Fruit fly (Drosophila melanogaster) whole organism, embryonic: ENCODE measurements around the gene CG5850.

ENCODE experiments used
- Awh ChIP-seq: fragments of 200-800 bp; sonication (Bioruptor generic); IDR thresholded peaks from 2 replicates; pipeline ENCODE4, ENCODE4 v1.3.6; 2022; ENCODE audit warnings: missing biosample characterization, missing genetic modification characterization
- Bgb ChIP-seq: fragments of 200-800 bp; sonication (Bioruptor generic); IDR thresholded peaks from 2 replicates; pipeline ENCODE4 v1.3.6; 2022; ENCODE audit warnings: missing biosample characterization, missing genetic modification characterization; ENCODE audit not compliant: partially characterized antibody
- Bteb2 ChIP-seq: fragments of 200-800 bp; sonication (Bioruptor generic); optimal IDR thresholded peaks from 2 replicates; lab custom pipeline; 2016; ENCODE audit warnings: missing biosample characterization, missing genetic modification characterization
- CG12155 ChIP-seq: fragments of 200-800 bp; sonication (Bioruptor generic); optimal IDR thresholded peaks from 3 replicates; lab custom pipeline; 2016; ENCODE audit warnings: missing biosample characterization, missing genetic modification characterization
- CG13287 ChIP-seq: fragments of 200-800 bp; sonication (Bioruptor generic); IDR thresholded peaks from 2 replicates; pipeline ENCODE4 v1.3.6; 2022; ENCODE audit warnings: missing biosample characterization, missing genetic modification characterization; ENCODE audit not compliant: partially characterized antibody
- CG15696 ChIP-seq: fragments of 200-800 bp; sonication (Bioruptor generic); optimal IDR thresholded peaks from 2 replicates; lab custom pipeline; 2019; ENCODE audit warnings: missing biosample characterization, mild to moderate bottlenecking, missing genetic modification characterization, moderate library complexity
- CG17186 ChIP-seq: fragments of 200-800 bp; sonication (Bioruptor generic); optimal IDR thresholded peaks from 3 replicates; lab custom pipeline; 2017; ENCODE audit warnings: missing biosample characterization, missing genetic modification reagents, missing genetic modification characterization
- CG17385 ChIP-seq: fragments of 200-800 bp; sonication (Bioruptor generic); optimal IDR thresholded peaks from 3 replicates; lab custom pipeline; 2018; ENCODE audit warnings: missing biosample characterization, mild to moderate bottlenecking, missing genetic modification characterization
- CG18476 ChIP-seq: fragments of 200-800 bp; sonication (Bioruptor generic); optimal IDR thresholded peaks from 2 replicates; lab custom pipeline; 2016; ENCODE audit warnings: missing biosample characterization, mild to moderate bottlenecking, missing genetic modification characterization
- CG18619 ChIP-seq: fragments of 200-800 bp; sonication (Bioruptor generic); optimal IDR thresholded peaks from 3 replicates; lab custom pipeline; 2017; ENCODE audit warnings: missing biosample characterization, mild to moderate bottlenecking, missing genetic modification characterization
- CG2875 ChIP-seq: fragments of 200-800 bp; sonication (Bioruptor generic); optimal IDR thresholded peaks from 2 replicates; lab custom pipeline; 2017; ENCODE audit warnings: missing biosample characterization, mild to moderate bottlenecking, missing genetic modification characterization, missing genetic modification reagents
- CG30403 ChIP-seq: fragments of 200-800 bp; sonication (Bioruptor generic); optimal IDR thresholded peaks from 3 replicates; lab custom pipeline; 2016; ENCODE audit warnings: missing biosample characterization, missing genetic modification characterization
- CG31365 ChIP-seq: fragments of 200-800 bp; sonication (Bioruptor generic); optimal IDR thresholded peaks from 2 replicates; lab custom pipeline; 2018; ENCODE audit warnings: missing biosample characterization, mild to moderate bottlenecking, missing genetic modification characterization
- CG32772 ChIP-seq: fragments of 200-800 bp; sonication (Bioruptor generic); IDR thresholded peaks from 2 replicates; pipeline ENCODE4 v1.3.6; 2022; ENCODE audit warnings: missing biosample characterization, missing genetic modification characterization
- CG34224 ChIP-seq: fragments of 200-800 bp; sonication (Bioruptor generic); IDR thresholded peaks from 3 replicates; pipeline ENCODE4 v1.3.6; 2022; ENCODE audit warnings: missing biosample characterization, missing genetic modification characterization; ENCODE audit not compliant: partially characterized antibody
- CG4707 ChIP-seq: fragments of 200-800 bp; sonication (Bioruptor generic); optimal IDR thresholded peaks from 2 replicates; lab custom pipeline; 2018; ENCODE audit warnings: missing biosample characterization, mild to moderate bottlenecking, missing genetic modification characterization, moderate library complexity
- CG6791 ChIP-seq: fragments of 200-800 bp; sonication (Bioruptor generic); IDR thresholded peaks from 3 replicates; pipeline ENCODE4 v1.3.6; 2022; ENCODE audit warnings: missing biosample characterization, missing genetic modification characterization; ENCODE audit not compliant: partially characterized antibody
- CG7556 ChIP-seq: fragments of 200-800 bp; sonication (Bioruptor generic); optimal IDR thresholded peaks from 2 replicates; lab custom pipeline; 2017; ENCODE audit warnings: missing biosample characterization, mild to moderate bottlenecking, missing genetic modification characterization
- CG8765 ChIP-seq: fragments of 200-800 bp; sonication (Bioruptor generic); IDR thresholded peaks from 2 replicates; pipeline ENCODE4 v1.3.6; 2022; ENCODE audit warnings: missing biosample characterization, missing genetic modification characterization
- CG9609 ChIP-seq: fragments of 200-800 bp; sonication (Bioruptor generic); optimal IDR thresholded peaks from 3 replicates; lab custom pipeline; 2016; ENCODE audit warnings: missing biosample characterization, missing genetic modification characterization
- ERR ChIP-seq: fragments of 200-800 bp; sonication (Bioruptor generic); optimal IDR thresholded peaks from 2 replicates; lab custom pipeline; 2016; ENCODE audit warnings: missing biosample characterization, missing genetic modification characterization
- Fer3 ChIP-seq: fragments of 200-800 bp; sonication (Bioruptor generic); optimal IDR thresholded peaks from 2 replicates; lab custom pipeline; 2018; ENCODE audit warnings: missing biosample characterization, mild to moderate bottlenecking, missing genetic modification characterization, moderate library complexity
- Kr ChIP-seq: fragments of 200-800 bp; sonication (Bioruptor generic); optimal IDR thresholded peaks from 2 replicates; lab custom pipeline; 2017; ENCODE audit warnings: missing biosample characterization, mild to moderate bottlenecking, missing genetic modification characterization
- MTF-1 ChIP-seq: fragments of 200-800 bp; sonication (Bioruptor generic); optimal IDR thresholded peaks from 2 replicates; lab custom pipeline; 2018; ENCODE audit warnings: missing biosample characterization, mild to moderate bottlenecking, missing genetic modification characterization, borderline replicate concordance
- al ChIP-seq: fragments of 200-800 bp; sonication (Bioruptor generic); IDR thresholded peaks from 2 replicates; pipeline ENCODE4 v1.3.6; 2022; ENCODE audit warnings: missing biosample characterization, missing genetic modification characterization
- cato ChIP-seq: fragments of 200-800 bp; sonication (Bioruptor generic); optimal IDR thresholded peaks from 2 replicates; lab custom pipeline; 2016; ENCODE audit warnings: missing biosample characterization, missing genetic modification characterization, borderline replicate concordance
- dan ChIP-seq: fragments of 200-800 bp; sonication (Bioruptor generic); IDR thresholded peaks from 2 replicates; pipeline ENCODE4 v1.3.6; 2022; ENCODE audit warnings: missing biosample characterization, missing genetic modification characterization
- eve ChIP-seq, 2 experiments: fragments of >200 bp; optimal IDR thresholded peaks; 2 replicates each; lab custom pipeline; 2017; ENCODE audit warnings: missing biosample characterization in 2 of 2, missing genetic modification characterization in 2 of 2
- gcm ChIP-seq: fragments of 200-800 bp; sonication (Bioruptor generic); optimal IDR thresholded peaks from 2 replicates; lab custom pipeline; 2019; ENCODE audit warnings: missing biosample characterization, mild to moderate bottlenecking, missing genetic modification characterization, moderate library complexity
- gem ChIP-seq: fragments of 200-800 bp; sonication (Bioruptor generic); optimal IDR thresholded peaks from 2 replicates; lab custom pipeline; 2019; ENCODE audit warnings: missing biosample characterization, mild to moderate bottlenecking, missing genetic modification characterization, moderate library complexity
- gsb-n ChIP-seq: fragments of 200-800 bp; sonication (Bioruptor generic); optimal IDR thresholded peaks from 3 replicates; lab custom pipeline; 2018; ENCODE audit warnings: missing biosample characterization, mild to moderate bottlenecking, missing genetic modification characterization
- ham ChIP-seq: fragments of 200-800 bp; sonication (Bioruptor generic); IDR thresholded peaks from 2 replicates; pipeline ENCODE4 v1.3.6; 2022; ENCODE audit warnings: missing biosample characterization, missing genetic modification characterization
- jumu ChIP-seq: fragments of 200-800 bp; sonication (Bioruptor generic); optimal IDR thresholded peaks from 3 replicates; lab custom pipeline; 2016; ENCODE audit warnings: missing biosample characterization, missing genetic modification characterization
- luna ChIP-seq: fragments of 200-800 bp; sonication (Bioruptor generic); optimal IDR thresholded peaks from 2 replicates; lab custom pipeline; 2016; ENCODE audit warnings: missing biosample characterization, missing genetic modification characterization
- nau ChIP-seq: fragments of 200-800 bp; sonication (Bioruptor generic); optimal IDR thresholded peaks from 3 replicates; lab custom pipeline; 2017; ENCODE audit warnings: missing biosample characterization, mild to moderate bottlenecking, missing genetic modification characterization, missing genetic modification reagents
- peb ChIP-seq: fragments of 200-800 bp; sonication (Bioruptor generic); IDR thresholded peaks from 2 replicates; pipeline ENCODE4 v1.3.6; 2022; ENCODE audit warnings: missing biosample characterization, missing genetic modification characterization
- ro ChIP-seq: fragments of 200-800 bp; sonication (Bioruptor generic); IDR thresholded peaks from 2 replicates; pipeline ENCODE4 v1.3.6; 2022; ENCODE audit warnings: missing biosample characterization, missing genetic modification characterization
- salm ChIP-seq: fragments of 200-800 bp; sonication (Bioruptor generic); optimal IDR thresholded peaks from 2 replicates; lab custom pipeline; 2018; ENCODE audit warnings: missing biosample characterization, mild to moderate bottlenecking, missing genetic modification characterization
- schlank ChIP-seq: fragments of 200-800 bp; sonication (Bioruptor generic); optimal IDR thresholded peaks from 2 replicates; lab custom pipeline; 2018; ENCODE audit warnings: missing biosample characterization, mild to moderate bottlenecking, missing genetic modification characterization
- so ChIP-seq: fragments of 200-800 bp; sonication (Bioruptor generic); IDR thresholded peaks from 3 replicates; pipeline ENCODE4 v1.3.6; 2022; ENCODE audit warnings: missing biosample characterization, missing genetic modification characterization
- ssp ChIP-seq: fragments of 200-800 bp; sonication (Bioruptor generic); IDR thresholded peaks from 2 replicates; pipeline ENCODE4 v1.3.6; 2022; ENCODE audit warnings: missing biosample characterization, missing genetic modification characterization
- stc ChIP-seq: fragments of 200-800 bp; sonication (Bioruptor generic); IDR thresholded peaks from 2 replicates; pipeline ENCODE4 v1.3.6; 2022; ENCODE audit warnings: missing biosample characterization, missing genetic modification characterization
- tin ChIP-seq: fragments of 200-800 bp; sonication (Bioruptor generic); optimal IDR thresholded peaks from 3 replicates; lab custom pipeline; 2016; ENCODE audit warnings: missing biosample characterization, missing genetic modification characterization
- tx ChIP-seq: fragments of 200-800 bp; sonication (Bioruptor generic); optimal IDR thresholded peaks from 2 replicates; lab custom pipeline; 2016; ENCODE audit warnings: missing biosample characterization, missing genetic modification characterization
- usp ChIP-seq: fragments of >200 bp; optimal IDR thresholded peaks from 2 replicates; lab custom pipeline; 2017; ENCODE audit warnings: missing biosample characterization, missing genetic modification characterization
- z ChIP-seq: fragments of 200-800 bp; sonication (Bioruptor generic); IDR thresholded peaks from 3 replicates; pipeline ENCODE4 v1.3.6; 2022; ENCODE audit warnings: missing biosample characterization, missing genetic modification characterization
- zfh2 ChIP-seq: fragments of 200-800 bp; sonication (Bioruptor generic); optimal IDR thresholded peaks from 2 replicates; lab custom pipeline; 2016; ENCODE audit warnings: missing biosample characterization, missing genetic modification characterization

Gene CG5850

dm6 chr2L:10003593-10003992 is 39.8 kb upstream of the CG5850 start, which contains the start of gene Ndf (continued):
- TF ChIP-seq CG4707 (GFP tag; lab: Kevin White, UChicago): no peak
- TF ChIP-seq jumu: peak; percentile 33
- TF ChIP-seq CG13287: peak; percentile 78
- TF ChIP-seq tx (GFP tag; lab: Kevin White, UChicago): peak; percentile 41
- TF ChIP-seq tin (GFP tag; lab: Kevin White, UChicago): peak; percentile 69
- peak; percentile 71 for TF ChIP-seq CG30403
- TF ChIP-seq ERR (GFP tag; lab: Kevin White, UChicago): peak; percentile 41
- TF ChIP-seq stc (GFP tag; lab: Robert Waterston, UW): peak; percentile 39; the same call in 1 of the 2 replicates
- TF ChIP-seq so: peak; percentile 22; the same call in 1 of the 3 replicates
- peak; percentile 71 for TF ChIP-seq CG34224
- TF ChIP-seq CG15696: peak; percentile 50
- TF ChIP-seq Bgb (GFP tag; lab: Robert Waterston, UW): peak; percentile 87
- no peak for TF ChIP-seq dan
- TF ChIP-seq peb (GFP tag; lab: Robert Waterston, UW): no peak
- TF ChIP-seq CG17186 (GFP tag; lab: Kevin White, UChicago): peak; percentile 76
- TF ChIP-seq Fer3: peak; percentile 34
- TF ChIP-seq Kr (GFP tag; lab: Kevin White, UChicago): no peak
- TF ChIP-seq cato (GFP tag; lab: Kevin White, UChicago): peak; percentile 32
- peak; percentile 71 for TF ChIP-seq gsb-n (tag; lab: Kevin White, UChicago)
- peak; percentile 31 for TF ChIP-seq MTF-1 (GFP tag; lab: Kevin White, UChicago)
- peak; percentile 83 for TF ChIP-seq CG6791 (GFP tag; lab: Robert Waterston, UW)
- TF ChIP-seq ham (GFP tag; lab: Robert Waterston, UW): no peak
- TF ChIP-seq CG9609 (GFP tag; lab: Kevin White, UChicago): peak; percentile 65
- peak; percentile 57 for TF ChIP-seq al
- TF ChIP-seq eve (GFP tag; optimal IDR thresholded peaks at IDR 0.05; lab: Kevin White, UChicago): no peak
- TF ChIP-seq gem (tag; lab: Kevin White, UChicago): peak; percentile 65
- TF ChIP-seq CG2875 (GFP tag; lab: Kevin White, UChicago): peak; percentile 23
- peak; percentile 41 for TF ChIP-seq CG7556 (GFP tag; lab: Kevin White, UChicago)
- TF ChIP-seq ssp: peak; percentile 45
- TF ChIP-seq nau (GFP tag; lab: Kevin White, UChicago): no peak
- TF ChIP-seq CG8765 (GFP tag; lab: Robert Waterston, UW): no peak
- TF ChIP-seq usp: no peak
- peak; percentile 69 for TF ChIP-seq zfh2 (GFP tag; lab: Kevin White, UChicago)
- peak; percentile 43 for TF ChIP-seq CG18476 (GFP tag; lab: Kevin White, UChicago)
- peak; percentile 18 for TF ChIP-seq schlank (tag; lab: Kevin White, UChicago)
- peak; percentile 60 for TF ChIP-seq CG17385 (GFP tag; lab: Kevin White, UChicago)
- no peak for TF ChIP-seq CG31365
- TF ChIP-seq salm (tag; lab: Kevin White, UChicago): no peak
- TF ChIP-seq CG12155: peak; percentile 66
- TF ChIP-seq CG18619 (GFP tag; lab: Kevin White, UChicago): peak; percentile 46
- TF ChIP-seq ro (GFP tag; lab: Robert Waterston, UW): no peak
- TF ChIP-seq Awh: 0 out of 2 replicates have a peak, but pooled peaks have one; percentile 8
- TF ChIP-seq luna: no peak
- no peak for TF ChIP-seq z
- peak; percentile 68 for TF ChIP-seq CG32772 (GFP tag; lab: Robert Waterston, UW)
- peak; percentile 59 for TF ChIP-seq gcm (GFP tag; lab: Kevin White, UChicago)
- TF ChIP-seq Bteb2 (GFP tag; lab: Kevin White, UChicago): peak; percentile 29
